Worm (Caenorhabditis elegans): ENCODE results near the gene F40G9.18.

The F40G9.18 gene

DNA sequence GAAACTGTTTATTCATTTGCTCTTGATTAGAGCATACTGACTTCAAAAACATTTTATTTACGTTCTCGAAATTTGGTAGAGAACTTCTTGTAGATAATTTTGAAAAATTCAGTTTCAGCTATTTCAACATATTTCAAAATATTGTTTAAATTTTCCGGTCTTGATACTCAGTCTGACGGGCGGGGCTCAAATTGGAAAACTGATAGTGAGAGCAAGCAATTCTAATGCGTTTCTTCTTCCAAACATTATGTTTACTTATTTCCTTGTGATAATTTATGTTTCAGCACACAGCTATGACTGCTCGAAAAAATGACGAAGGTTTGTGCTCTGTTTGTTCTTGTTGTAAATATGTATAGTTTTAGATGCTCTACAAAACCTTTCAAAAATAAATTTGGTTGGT, 49.2 kb downstream of the F40G9.18 start, which contains the start of gene pals-24:
Gene pals-24, plus strand, starts transcription at position 237 of the 400 bp plus-strand sequence.
- no peak for TF ChIP-seq him-1 (tag; optimal IDR thresholded peaks at IDR 0.05)
- TF ChIP-seq W03F9.2 (tag; optimal IDR thresholded peaks at IDR 0.05) = no peak
- no peak for TF ChIP-seq dao-5 (tag; optimal IDR thresholded peaks at IDR 0.05)

ce11 chrIII:117857-118256, 51.5 kb downstream of the F40G9.18 start:
- TF ChIP-seq W03F9.2 (tag; optimal IDR thresholded peaks at IDR 0.05) (no peak), dao-5 (tag; optimal IDR thresholded peaks at IDR 0.05) (no peak), him-1 (tag; optimal IDR thresholded peaks at IDR 0.05) (no peak)

All from whole organism, L4/young adult.